Worm (Caenorhabditis elegans) whole organism, late embryonic: ENCODE data around the gene gln-1.

Source experiments
- C08G9.2 ChIP-seq: sonication (generic microtip); optimal IDR thresholded peaks from 2 replicates; lab custom pipeline; 2016; ENCODE audit warnings: mild to moderate bottlenecking, missing genetic modification characterization, moderate library complexity, missing compliant biosample characterization
- C38D4.7 ChIP-seq: fragments of 200-800 bp; sonication (Bioruptor generic); optimal IDR thresholded peaks from 2 replicates; lab custom pipeline; 2018; ENCODE audit warnings: mild to moderate bottlenecking, missing genetic modification characterization, moderate library complexity, missing compliant biosample characterization
- F13H6.1 ChIP-seq: sonication (generic microtip); optimal IDR thresholded peaks from 2 replicates; lab custom pipeline; 2016; ENCODE audit warnings: missing genetic modification characterization, missing compliant biosample characterization
- T23F11.4 ChIP-seq: fragments of 200-800 bp; sonication (Bioruptor generic); optimal IDR thresholded peaks from 2 replicates; lab custom pipeline; 2018; ENCODE audit warnings: mild to moderate bottlenecking, missing genetic modification characterization, missing compliant biosample characterization
- ahr-1 ChIP-seq: sonication (generic microtip); optimal IDR thresholded peaks from 2 replicates; lab custom pipeline; 2016; ENCODE audit warnings: missing genetic modification characterization, missing compliant biosample characterization
- ceh-14 ChIP-seq: sonication (generic microtip); optimal IDR thresholded peaks from 2 replicates; lab custom pipeline; 2016; ENCODE audit warnings: missing genotype, missing genetic modification characterization, missing compliant biosample characterization
- ceh-18 ChIP-seq: sonication (generic microtip); optimal IDR thresholded peaks from 2 replicates; lab custom pipeline; 2016; ENCODE audit warnings: missing genetic modification characterization, missing compliant biosample characterization
- ceh-19 ChIP-seq: fragments of 200-800 bp; sonication (Bioruptor generic); optimal IDR thresholded peaks from 2 replicates; lab custom pipeline; 2018; ENCODE audit warnings: mild to moderate bottlenecking, missing genetic modification characterization, missing compliant biosample characterization
- ceh-2 ChIP-seq: sonication (generic microtip); optimal IDR thresholded peaks from 2 replicates; lab custom pipeline; 2016; ENCODE audit warnings: missing genotype, missing genetic modification characterization, missing compliant biosample characterization
- ceh-22 ChIP-seq: sonication (generic microtip); optimal IDR thresholded peaks from 2 replicates; lab custom pipeline; 2017; ENCODE audit warnings: missing biosample characterization, missing genetic modification characterization
- ceh-24 ChIP-seq: sonication (generic microtip); optimal IDR thresholded peaks from 2 replicates; lab custom pipeline; 2016; ENCODE audit warnings: mild to moderate bottlenecking, missing genetic modification characterization, missing compliant biosample characterization
- ceh-30 ChIP-seq: fragments of 150-350 bp; optimal IDR thresholded peaks from 2 replicates; lab custom pipeline; 2014; ENCODE audit warnings: missing biosample characterization, missing genetic modification characterization
- ceh-31 ChIP-seq: sonication (generic microtip); optimal IDR thresholded peaks from 2 replicates; lab custom pipeline; 2016; ENCODE audit warnings: missing genetic modification characterization, missing compliant biosample characterization
- ceh-48 ChIP-seq: sonication (generic microtip); optimal IDR thresholded peaks from 2 replicates; lab custom pipeline; 2016; ENCODE audit warnings: missing genetic modification characterization, inconsistent platforms, missing compliant biosample characterization
- ceh-6 ChIP-seq: fragments of 200-800 bp; sonication (Bioruptor generic); optimal IDR thresholded peaks from 2 replicates; lab custom pipeline; 2018; ENCODE audit warnings: mild to moderate bottlenecking, missing genetic modification characterization, missing compliant biosample characterization
- ceh-9 ChIP-seq: sonication (generic microtip); optimal IDR thresholded peaks from 2 replicates; lab custom pipeline; 2016; ENCODE audit warnings: mild to moderate bottlenecking, missing genetic modification characterization, inconsistent platforms, missing compliant biosample characterization
- che-1 ChIP-seq: sonication (generic microtip); optimal IDR thresholded peaks from 2 replicates; lab custom pipeline; 2016; ENCODE audit warnings: mild to moderate bottlenecking, missing genetic modification characterization, missing compliant biosample characterization
- dmd-4 ChIP-seq: sonication (generic microtip); optimal IDR thresholded peaks from 2 replicates; lab custom pipeline; 2016; ENCODE audit warnings: borderline replicate concordance, missing genetic modification characterization, missing compliant biosample characterization
- dve-1 ChIP-seq: sonication (generic microtip); optimal IDR thresholded peaks from 2 replicates; lab custom pipeline; 2017; ENCODE audit warnings: antibody characterized with exemption, mild to moderate bottlenecking, missing genetic modification characterization, missing compliant biosample characterization
- eyg-1 ChIP-seq: sonication (generic microtip); optimal IDR thresholded peaks from 2 replicates; lab custom pipeline; 2016; ENCODE audit warnings: missing genotype, missing genetic modification characterization, missing compliant biosample characterization
- fkh-10 ChIP-seq: fragments of 150-350 bp; optimal IDR thresholded peaks from 2 replicates; lab custom pipeline; 2014; ENCODE audit warnings: missing biosample characterization, missing genetic modification reagents, missing genetic modification characterization
- fkh-6 ChIP-seq: sonication (generic microtip); optimal IDR thresholded peaks from 2 replicates; lab custom pipeline; 2016; ENCODE audit warnings: missing genetic modification characterization, missing compliant biosample characterization
- gmeb-2 ChIP-seq: sonication (generic microtip); optimal IDR thresholded peaks from 2 replicates; lab custom pipeline; 2016; ENCODE audit warnings: missing genetic modification characterization, inconsistent platforms, missing compliant biosample characterization
- hlh-30 ChIP-seq: sonication (generic microtip); optimal IDR thresholded peaks from 2 replicates; lab custom pipeline; 2017; ENCODE audit warnings: antibody characterized with exemption, missing genetic modification characterization, missing compliant biosample characterization; ENCODE audit not compliant: insufficient read depth
- hlh-6 ChIP-seq: sonication (generic microtip); optimal IDR thresholded peaks from 2 replicates; lab custom pipeline; 2016; ENCODE audit warnings: missing genotype, missing genetic modification characterization, missing compliant biosample characterization
- hlh-8 ChIP-seq: sonication (generic microtip); optimal IDR thresholded peaks from 2 replicates; lab custom pipeline; 2016; ENCODE audit warnings: missing genotype, missing genetic modification characterization, missing compliant biosample characterization
- lim-6 ChIP-seq: sonication (generic microtip); optimal IDR thresholded peaks from 2 replicates; lab custom pipeline; 2016; ENCODE audit warnings: missing genetic modification characterization, missing compliant biosample characterization
- lin-11 ChIP-seq: fragments of 200-800 bp; sonication (Bioruptor generic); optimal IDR thresholded peaks from 2 replicates; lab custom pipeline; 2018; ENCODE audit warnings: mild to moderate bottlenecking, missing genetic modification characterization, missing compliant biosample characterization
- madf-2 ChIP-seq: sonication (generic microtip); optimal IDR thresholded peaks from 2 replicates; lab custom pipeline; 2017; ENCODE audit warnings: missing genetic modification characterization, missing compliant biosample characterization
- mec-3 ChIP-seq: sonication (generic microtip); optimal IDR thresholded peaks from 2 replicates; lab custom pipeline; 2016; ENCODE audit warnings: borderline replicate concordance, missing genetic modification characterization, missing compliant biosample characterization
- nfya-1 ChIP-seq: sonication (generic microtip); optimal IDR thresholded peaks from 2 replicates; lab custom pipeline; 2017; ENCODE audit warnings: missing genetic modification characterization, mild to moderate bottlenecking, missing compliant biosample characterization, antibody characterized with exemption, moderate library complexity
- nhr-11 ChIP-seq: fragments of 150-350 bp; optimal IDR thresholded peaks from 2 replicates; lab custom pipeline; 2014; ENCODE audit warnings: missing biosample characterization, missing genetic modification characterization
- nhr-232 ChIP-seq: sonication (generic microtip); optimal IDR thresholded peaks from 2 replicates; lab custom pipeline; 2016; ENCODE audit warnings: missing genetic modification characterization, missing compliant biosample characterization
- npax-4 ChIP-seq: sonication (generic microtip); optimal IDR thresholded peaks from 2 replicates; lab custom pipeline; 2016; ENCODE audit warnings: missing genetic modification characterization, missing compliant biosample characterization
- odd-2 ChIP-seq: sonication (generic microtip); optimal IDR thresholded peaks from 2 replicates; lab custom pipeline; 2017; ENCODE audit warnings: antibody characterized with exemption, mild to moderate bottlenecking, missing genetic modification characterization, missing compliant biosample characterization
- pag-3 ChIP-seq: sonication (generic microtip); optimal IDR thresholded peaks from 2 replicates; lab custom pipeline; 2016; ENCODE audit warnings: missing compliant biosample characterization, missing genetic modification characterization, borderline replicate concordance
- pat-9 ChIP-seq: fragments of 200-800 bp; sonication (Bioruptor generic); optimal IDR thresholded peaks from 2 replicates; lab custom pipeline; 2018; ENCODE audit warnings: mild to moderate bottlenecking, missing genetic modification characterization, moderate library complexity, missing compliant biosample characterization
- pax-1 ChIP-seq: fragments of 150-350 bp; optimal IDR thresholded peaks from 2 replicates; lab custom pipeline; 2014; ENCODE audit warnings: missing biosample characterization, missing genetic modification characterization
- pha-2 ChIP-seq: sonication (generic microtip); optimal IDR thresholded peaks from 2 replicates; lab custom pipeline; 2017; ENCODE audit warnings: mild to moderate bottlenecking, missing genetic modification characterization, missing compliant biosample characterization
- pha-4 ChIP-seq: fragments of 150-350 bp; optimal IDR thresholded peaks from 2 replicates; lab custom pipeline; 2018; ENCODE audit warnings: missing biosample characterization, missing genetic modification reagents, missing genetic modification characterization
- pqm-1 ChIP-seq: sonication (generic microtip); optimal IDR thresholded peaks from 2 replicates; lab custom pipeline; 2016; ENCODE audit warnings: missing genetic modification characterization, missing compliant biosample characterization
- pros-1 ChIP-seq: fragments of 150-350 bp; optimal IDR thresholded peaks from 2 replicates; lab custom pipeline; 2014; ENCODE audit warnings: missing biosample characterization, missing genetic modification reagents, missing genetic modification characterization
- ref-2 ChIP-seq: sonication (generic microtip); optimal IDR thresholded peaks from 2 replicates; lab custom pipeline; 2016; ENCODE audit warnings: missing genetic modification characterization, missing compliant biosample characterization
- rnt-1 ChIP-seq: sonication (generic microtip); optimal IDR thresholded peaks from 2 replicates; lab custom pipeline; 2016; ENCODE audit warnings: missing genetic modification characterization, missing compliant biosample characterization
- sdc-2 ChIP-seq: sonication (generic microtip); optimal IDR thresholded peaks from 2 replicates; lab custom pipeline; 2016; ENCODE audit warnings: missing genotype, missing genetic modification characterization, missing compliant biosample characterization
- sox-2 ChIP-seq: fragments of 200-800 bp; sonication (Bioruptor generic); IDR thresholded peaks from 2 replicates; pipeline ENCODE4 v1.3.6; 2022; ENCODE audit warnings: missing genetic modification reagents, missing genetic modification characterization, missing compliant biosample characterization
- tbx-2 ChIP-seq: sonication (generic microtip); optimal IDR thresholded peaks from 2 replicates; lab custom pipeline; 2016; ENCODE audit warnings: missing genetic modification characterization, missing compliant biosample characterization
- ttx-3 ChIP-seq: sonication (generic microtip); optimal IDR thresholded peaks from 2 replicates; lab custom pipeline; 2016; ENCODE audit warnings: missing genetic modification reagents, missing genetic modification characterization, missing compliant biosample characterization
- unc-3 ChIP-seq, 2 experiments: fragments of 200-800 bp in 1 of 2; sonication (Bioruptor generic) in 1 of 2; sonication (generic microtip) in 1 of 2; conservative IDR thresholded peaks in 1 of 2; optimal IDR thresholded peaks in 1 of 2; 2 replicates each; pipeline versions ENCODE4 v1.3.6 to Lab custom; 2016 to 2022; ENCODE audit warnings: missing compliant biosample characterization in 2 of 2, missing genetic modification characterization in 2 of 2, missing genetic modification reagents in 1 of 2
- unc-55 ChIP-seq: sonication (generic microtip); optimal IDR thresholded peaks from 2 replicates; lab custom pipeline; 2017; ENCODE audit warnings: missing biosample characterization, missing genetic modification reagents, missing genetic modification characterization
- unc-86 ChIP-seq: sonication (generic microtip); optimal IDR thresholded peaks from 2 replicates; lab custom pipeline; 2016; ENCODE audit warnings: missing genetic modification characterization, missing compliant biosample characterization
- zip-5 ChIP-seq: sonication (generic microtip); optimal IDR thresholded peaks from 2 replicates; lab custom pipeline; 2016; ENCODE audit warnings: missing genetic modification characterization, missing compliant biosample characterization
- ztf-16 ChIP-seq: sonication (generic microtip); optimal IDR thresholded peaks from 2 replicates; lab custom pipeline; 2017; ENCODE audit warnings: missing genetic modification characterization, missing compliant biosample characterization

gln-1 gene

DNA sequence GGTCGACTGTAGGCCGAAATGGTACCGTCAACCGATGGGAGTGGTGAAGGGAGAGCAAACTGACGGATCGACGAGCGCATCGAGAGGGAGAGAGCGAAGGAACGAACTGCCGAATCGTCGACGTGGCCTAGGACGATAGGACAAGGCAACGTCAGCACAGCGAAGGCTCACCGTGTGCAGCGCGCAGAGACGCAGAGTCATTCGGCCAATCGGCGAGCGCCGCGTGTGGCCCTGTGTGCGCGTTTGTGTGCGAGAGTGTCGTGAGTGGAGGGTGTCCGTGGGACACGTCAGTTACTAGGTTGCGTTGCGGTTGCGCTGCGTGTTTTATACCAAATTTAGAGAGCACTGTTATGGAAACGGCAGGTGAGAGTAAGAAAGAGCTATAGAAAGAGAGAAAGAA lies 33.9 kb downstream of the gln-1 start, which contains the start of gene hsp-3:
Gene hsp-3, minus strand, starts transcription at position 158 of the 400 bp plus-strand sequence.
- TF ChIP-seq fkh-10 (GFP tag; lab: Kevin White, UChicago) (no peak), ceh-31 (peak; percentile 90), hlh-6 (tag; lab: Kevin White, UChicago) (peak; percentile 12), C38D4.7 (no peak), hlh-30 (tag; lab: Kevin White, UChicago) (peak; percentile 85), ceh-48 (tag; lab: Kevin White, UChicago) (no peak), ahr-1 (peak; percentile 21), fkh-6 (tag; lab: Kevin White, UChicago) (no peak), ceh-9 (tag; lab: Kevin White, UChicago) (no peak), ref-2 (tag; lab: Kevin White, UChicago) (peak; percentile 97), nhr-11 (tag; lab: Kevin White, UChicago) (no peak), nhr-232 (tag; lab: Kevin White, UChicago) (no peak), hlh-8 (tag; lab: Kevin White, UChicago) (peak; percentile 54), odd-2 (no peak), ceh-18 (peak; percentile 79), ceh-2 (tag; lab: Kevin White, UChicago) (peak; percentile 47), ceh-22 (tag; lab: Kevin White, UChicago) (peak; percentile 81), pqm-1 (peak; percentile 88), unc-86 (tag; lab: Kevin White, UChicago) (peak; percentile 1), ttx-3 (no peak), ztf-16 (peak; percentile 69), pha-4 (tag; lab: Kevin White, UChicago) (no peak), npax-4 (tag; lab: Kevin White, UChicago) (no peak), madf-2 (no peak), lim-6 (tag; lab: Kevin White, UChicago) (peak; percentile 40), lin-11 (no peak), che-1 (peak; percentile 2), ceh-6 (GFP tag; lab: Kevin White, UChicago) (peak; percentile 4), eyg-1 (tag; lab: Kevin White, UChicago) (peak; percentile 67), ceh-24 (tag; lab: Kevin White, UChicago) (no peak), dve-1 (tag; lab: Kevin White, UChicago) (peak; percentile 55), unc-55 (peak; percentile 91), sox-2 (peak; percentile 12), sdc-2 (tag; lab: Kevin White, UChicago) (peak; percentile 86), C08G9.2 (tag; lab: Kevin White, UChicago) (peak; percentile 28), pros-1 (tag; lab: Kevin White, UChicago) (peak; percentile 85), rnt-1 (peak; percentile 75), dmd-4 (tag; lab: Kevin White, UChicago) (no peak), pha-2 (tag; lab: Kevin White, UChicago) (no peak), pax-1 (tag; lab: Kevin White, UChicago) (peak; percentile 10), pag-3 (tag; lab: Kevin White, UChicago) (no peak), nfya-1 (peak; percentile 100), F13H6.1 (tag; lab: Kevin White, UChicago) (peak; percentile 63), unc-3 (GFP tag; conservative IDR thresholded peaks at IDR 0.05; lab: Robert Waterston, UW) (no peak), unc-3 (tag; optimal IDR thresholded peaks at IDR 0.05; lab: Kevin White, UChicago) (no peak), T23F11.4 (GFP tag; lab: Kevin White, UChicago) (peak; percentile 86), tbx-2 (tag; lab: Kevin White, UChicago) (peak; percentile 94), zip-5 (tag; lab: Kevin White, UChicago) (no peak), mec-3 (tag; lab: Kevin White, UChicago) (no peak), ceh-19 (peak; percentile 50), gmeb-2 (tag; lab: Kevin White, UChicago) (no peak), pat-9 (tag; lab: Kevin White, UChicago) (peak; percentile 52), ceh-14 (tag; lab: Kevin White, UChicago) (peak; percentile 67), ceh-30 (tag; lab: Kevin White, UChicago) (peak; percentile 59)
